Worm (Caenorhabditis elegans): Measurements from ENCODE around the gene T04G9.6.

The T04G9.6 gene

ce11 chrX:827502-827901 lies 42.7 kb upstream of the T04G9.6 start (continued):
- TF ChIP-seq nhr-237 (tag; optimal IDR thresholded peaks at IDR 0.05), result no peak
- TF ChIP-seq lin-38 (GFP tag; IDR thresholded peaks at IDR 0.05), result no peak
- peak; percentile 82 for TF ChIP-seq ctbp-1 (GFP tag; IDR thresholded peaks at IDR 0.05)
- TF ChIP-seq lsy-2 (tag; optimal IDR thresholded peaks at IDR 0.05), result peak in 1 of 2 experiments; percentile 71
- peak; percentile 22 for TF ChIP-seq jun-1 (tag; optimal IDR thresholded peaks at IDR 0.05)
- no peak for TF ChIP-seq aly-2 (tag; optimal IDR thresholded peaks at IDR 0.05)

ce11 chrX:825924-826323 lies 41.2 kb upstream of the T04G9.6 start:
- TF ChIP-seq ceh-28 (tag; optimal IDR thresholded peaks at IDR 0.05) (peak; percentile 41), Y105C5A.15 (GFP tag; IDR thresholded peaks at IDR 0.05) (no peak), ceh-62 (tag; optimal IDR thresholded peaks at IDR 0.05) (no peak), madf-5 (GFP tag; IDR thresholded peaks at IDR 0.05) (no peak), F37D6.2 (tag; optimal IDR thresholded peaks at IDR 0.05) (no peak), snpc-4 (tag; optimal IDR thresholded peaks at IDR 0.05) (no peak), mep-1 (tag; optimal IDR thresholded peaks at IDR 0.05) (peak; percentile 55), nhr-28 (tag; optimal IDR thresholded peaks at IDR 0.05) (peak; percentile 35), ctbp-1 (GFP tag; IDR thresholded peaks at IDR 0.05) (0 out of 2 replicates have a peak, but pooled peaks have one; percentile 13), nhr-76 (tag; optimal IDR thresholded peaks at IDR 0.05) (no peak), aha-1 (tag) (no peak), F49E8.2 (tag; optimal IDR thresholded peaks at IDR 0.05; ENCODE audit: borderline replicate concordance) (no peak), cey-2 (tag; optimal IDR thresholded peaks at IDR 0.05; ENCODE audit: borderline replicate concordance, insufficient read depth) (no peak), hlh-11 (tag; optimal IDR thresholded peaks at IDR 0.05) (peak; percentile 27), ces-1 (GFP tag; optimal IDR thresholded peaks at IDR 0.05) (no peak), ceh-32 (tag; optimal IDR thresholded peaks at IDR 0.05; ENCODE audit: poor library complexity) (no peak), pha-4 (GFP tag; IDR thresholded peaks at IDR 0.05) (no peak), pha-4 (tag; optimal IDR thresholded peaks at IDR 0.05) (no peak), F10B5.3 (tag; optimal IDR thresholded peaks at IDR 0.05) (no peak), zfp-2 (tag; optimal IDR thresholded peaks at IDR 0.05) (no peak), saeg-2 (GFP tag; IDR thresholded peaks at IDR 0.05) (no peak), lim-7 (GFP tag; IDR thresholded peaks at IDR 0.05) (no peak), Y48G9A.11 (GFP tag; IDR thresholded peaks at IDR 0.05) (no peak), lsy-2 (tag; optimal IDR thresholded peaks at IDR 0.05) (peak in 1 of 2 experiments; percentile 34), fos-1 (tag; optimal IDR thresholded peaks at IDR 0.05) (no peak), Y5F2A.4 (GFP tag; optimal IDR thresholded peaks at IDR 0.05) (no peak), dmd-6 (GFP tag; IDR thresholded peaks at IDR 0.05) (no peak), rbr-2 (tag; optimal IDR thresholded peaks at IDR 0.05) (peak; percentile 48), set-16 (GFP tag; IDR thresholded peaks at IDR 0.05) (no peak), mes-2 (tag; optimal IDR thresholded peaks at IDR 0.05; ENCODE audit: poor library complexity, severe bottlenecking) (peak; percentile 42), tra-1 (GFP tag; IDR thresholded peaks at IDR 0.05) (no peak), sdz-12 (GFP tag; optimal IDR thresholded peaks at IDR 0.05) (no peak), ztf-7 (tag; optimal IDR thresholded peaks at IDR 0.05) (no peak), egl-27 (tag; optimal IDR thresholded peaks at IDR 0.05) (no peak), zip-11 (GFP tag; IDR thresholded peaks at IDR 0.05) (no peak), hmg-1.1 (GFP tag; IDR thresholded peaks at IDR 0.05) (peak; percentile 63), hlh-30 (tag; optimal IDR thresholded peaks at IDR 0.05; ENCODE audit: insufficient read depth) (peak; percentile 41), nhr-48 (tag; optimal IDR thresholded peaks at IDR 0.05) (peak; percentile 16), dve-1 (tag; optimal IDR thresholded peaks at IDR 0.05; ENCODE audit: insufficient read depth) (peak; percentile 36), daf-12 (tag; optimal IDR thresholded peaks at IDR 0.05) (no peak), nhr-11 (tag; optimal IDR thresholded peaks at IDR 0.05) (no peak), madf-9 (GFP tag; conservative IDR thresholded peaks at IDR 0.05) (no peak), daf-16 (GFP tag; optimal IDR thresholded peaks at IDR 0.05) (no peak), daf-16 (tag; optimal IDR thresholded peaks at IDR 0.05) (peak; percentile 52), mxl-3 (GFP tag; optimal IDR thresholded peaks at IDR 0.05) (no peak), vab-7 (GFP tag; IDR thresholded peaks at IDR 0.05) (no peak), nhr-6 (tag; optimal IDR thresholded peaks at IDR 0.05) (no peak)

Data from whole organism, L4 larva.